Worm (Caenorhabditis elegans) whole organism, midembryonic: ENCODE data around the gene C01G12.13.
A peak's percentile ranks its signal among the peaks of the same experiment; 100 is the strongest.

Experiments used
- T22C8.4 ChIP-seq: fragments of 200-800 bp; sonication (Bioruptor generic); IDR thresholded peaks from 2 replicates; pipeline ENCODE4 v1.3.6; 2022; ENCODE audit warnings: missing genetic modification characterization, missing compliant biosample characterization
- cog-1 ChIP-seq: sonication (generic microtip); optimal IDR thresholded peaks from 2 replicates; lab custom pipeline; 2016; ENCODE audit warnings: missing genetic modification characterization, missing compliant biosample characterization
- flt-1 ChIP-seq: fragments of 200-800 bp; sonication (Bioruptor generic); IDR thresholded peaks from 2 replicates; pipeline ENCODE4 v1.3.6; 2022; ENCODE audit warnings: missing genetic modification characterization, missing compliant biosample characterization
- klf-2 ChIP-seq: fragments of 200-800 bp; sonication (Bioruptor generic); conservative IDR thresholded peaks from 2 replicates; pipeline ENCODE4 v1.3.6; 2022; ENCODE audit warnings: missing genetic modification reagents, missing genetic modification characterization, missing compliant biosample characterization
- med-1 ChIP-seq: sonication (generic microtip); optimal IDR thresholded peaks from 2 replicates; lab custom pipeline; 2017; ENCODE audit warnings: missing genetic modification characterization, mild to moderate bottlenecking, missing compliant biosample characterization, antibody characterized with exemption, missing genetic modification reagents; ENCODE audit not compliant: insufficient read depth
- ref-1 ChIP-seq: fragments of 200-800 bp; sonication (Bioruptor generic); conservative IDR thresholded peaks from 2 replicates; pipeline ENCODE4 v1.3.6; 2022; ENCODE audit warnings: missing genetic modification reagents, missing genetic modification characterization, missing compliant biosample characterization
- tab-1 ChIP-seq: fragments of 200-800 bp; sonication (Bioruptor generic); IDR thresholded peaks from 2 replicates; pipeline ENCODE4 v1.3.6; 2022; ENCODE audit warnings: missing genetic modification characterization, missing compliant biosample characterization
- ztf-23 ChIP-seq: fragments of 200-800 bp; sonication (Bioruptor generic); IDR thresholded peaks from 2 replicates; pipeline ENCODE4 v1.3.6; 2022; ENCODE audit warnings: missing genetic modification reagents, missing genetic modification characterization, missing compliant biosample characterization
- ztf-29 ChIP-seq: fragments of 200-800 bp; sonication (Bioruptor generic); IDR thresholded peaks from 2 replicates; pipeline ENCODE4 v1.3.6; 2022; ENCODE audit warnings: missing genetic modification reagents, missing genetic modification characterization, missing compliant biosample characterization

The C01G12.13 gene

DNA sequence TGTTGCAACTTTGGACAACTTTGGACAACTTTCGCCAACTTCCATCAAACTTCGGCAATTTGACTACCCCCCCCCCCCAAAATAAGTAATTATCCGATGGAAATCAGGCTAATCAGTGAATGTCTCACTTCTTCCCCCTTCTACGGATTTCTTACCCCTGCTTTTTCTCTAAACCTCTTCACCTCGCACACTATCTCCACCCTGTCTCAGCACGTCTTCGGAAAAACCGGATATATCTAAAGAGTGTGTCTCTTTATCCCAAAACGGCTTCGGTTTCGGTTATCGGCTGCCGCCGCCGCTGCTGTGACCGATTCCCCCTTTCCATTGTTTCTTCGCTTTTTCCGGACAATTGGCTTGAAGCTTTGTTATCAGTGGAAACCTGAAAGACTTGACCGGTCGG is 8.7 kb upstream of the C01G12.13 start:
- TF ChIP-seq ztf-23 (GFP tag; lab: Robert Waterston, UW): 0 out of 2 replicates have a peak, but pooled peaks have one; percentile 41
- TF ChIP-seq T22C8.4 (GFP tag; lab: Robert Waterston, UW): no peak

- no peak for TF ChIP-seq flt-1 (GFP tag; lab: Robert Waterston, UW)
- no peak for TF ChIP-seq ztf-29 (GFP tag; lab: Robert Waterston, UW)
Measured at ce11 chrII:14569322-14569721, 7.2 kb upstream of the C01G12.13 start.

DNA sequence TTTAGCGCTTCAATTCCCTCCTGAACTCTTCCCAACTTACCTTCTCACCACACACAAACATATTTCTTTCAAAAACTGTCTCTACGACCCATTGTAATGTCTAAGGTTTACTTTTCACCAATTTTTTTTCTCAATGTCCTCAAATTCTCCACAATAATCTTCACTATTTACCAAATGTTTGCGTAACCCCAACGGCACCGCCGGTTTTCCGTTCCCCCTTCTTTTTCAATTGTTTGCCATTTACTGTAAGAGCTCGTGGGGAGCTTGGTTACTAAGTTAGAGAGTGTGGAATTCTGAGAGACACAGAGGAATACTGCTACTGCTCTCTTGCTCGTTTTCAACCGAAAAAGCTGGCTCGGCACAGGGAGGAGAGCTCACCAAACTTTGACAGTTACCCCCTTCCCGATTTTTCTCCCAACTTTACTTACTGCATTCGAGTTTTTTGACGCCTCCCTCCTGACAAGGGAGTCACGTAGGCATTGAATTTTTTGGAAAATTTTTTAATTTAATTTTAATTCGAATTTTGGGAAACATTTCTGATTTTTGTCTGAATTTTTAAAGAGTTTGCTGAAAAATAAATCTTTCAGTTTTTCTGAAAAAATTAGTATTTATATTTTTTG is 5.9 kb upstream of the C01G12.13 start:
- TF ChIP-seq klf-2 (GFP tag; lab: Robert Waterston, UW) (no peak), tab-1 (GFP tag; lab: Robert Waterston, UW) (no peak), cog-1 (tag; lab: Kevin White, UChicago) (no peak), med-1 (GFP tag; lab: Kevin White, UChicago) (no peak), ref-1 (GFP tag; lab: Robert Waterston, UW) (no peak)

- no peak for TF ChIP-seq flt-1 (GFP tag; lab: Robert Waterston, UW)
- no peak for TF ChIP-seq med-1 (GFP tag; lab: Kevin White, UChicago)
- TF ChIP-seq ref-1 (GFP tag; lab: Robert Waterston, UW): no peak
- no peak for TF ChIP-seq klf-2 (GFP tag; lab: Robert Waterston, UW)
- no peak for TF ChIP-seq ztf-23 (GFP tag; lab: Robert Waterston, UW)
- no peak for TF ChIP-seq ztf-29 (GFP tag; lab: Robert Waterston, UW)
- no peak for TF ChIP-seq cog-1 (tag; lab: Kevin White, UChicago)
- TF ChIP-seq T22C8.4 (GFP tag; lab: Robert Waterston, UW): no peak
- no peak for TF ChIP-seq tab-1 (GFP tag; lab: Robert Waterston, UW)
Measured at ce11 chrII:14573315-14573714, 3.2 kb upstream of the C01G12.13 start, which contains the start of gene madf-5. madf-5 (plus strand) TSS chrII:14573615.

DNA sequence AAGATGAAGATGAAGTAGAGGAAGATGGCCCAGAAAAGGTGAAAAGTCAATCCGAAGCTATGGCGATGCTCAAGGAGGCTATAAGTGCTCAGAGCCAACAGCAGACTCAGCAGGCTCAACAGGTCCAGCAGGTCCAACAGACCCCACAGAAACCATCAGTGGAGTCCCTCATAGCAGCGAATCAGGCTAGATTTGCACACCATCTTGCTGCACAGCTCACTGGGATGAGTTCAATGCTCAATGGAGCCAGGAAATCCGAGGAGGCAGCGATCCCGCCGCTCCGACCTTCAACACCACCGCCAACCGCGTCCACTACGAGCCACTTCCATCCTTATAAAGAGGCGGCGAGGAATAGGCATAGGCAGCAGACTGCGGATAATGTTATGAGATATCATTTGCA is 1.7 kb upstream of the C01G12.13 start:
- no peak for TF ChIP-seq ztf-29 (GFP tag; lab: Robert Waterston, UW)
- no peak for TF ChIP-seq flt-1 (GFP tag; lab: Robert Waterston, UW)
- TF ChIP-seq ref-1 (GFP tag; lab: Robert Waterston, UW): no peak

- TF ChIP-seq cog-1 (tag; lab: Kevin White, UChicago) (no peak), tab-1 (GFP tag; lab: Robert Waterston, UW) (no peak), flt-1 (GFP tag; lab: Robert Waterston, UW) (no peak), ref-1 (GFP tag; lab: Robert Waterston, UW) (no peak), T22C8.4 (GFP tag; lab: Robert Waterston, UW) (no peak), ztf-23 (GFP tag; lab: Robert Waterston, UW) (no peak), med-1 (GFP tag; lab: Kevin White, UChicago) (no peak), klf-2 (GFP tag; lab: Robert Waterston, UW) (no peak), ztf-29 (GFP tag; lab: Robert Waterston, UW) (no peak)
Measured at ce11 chrII:14578013-14578412, 1.5 kb downstream of the C01G12.13 start, which contains the start of gene nspb-7. nspb-7 (plus strand) TSS chrII:14578313.

DNA sequence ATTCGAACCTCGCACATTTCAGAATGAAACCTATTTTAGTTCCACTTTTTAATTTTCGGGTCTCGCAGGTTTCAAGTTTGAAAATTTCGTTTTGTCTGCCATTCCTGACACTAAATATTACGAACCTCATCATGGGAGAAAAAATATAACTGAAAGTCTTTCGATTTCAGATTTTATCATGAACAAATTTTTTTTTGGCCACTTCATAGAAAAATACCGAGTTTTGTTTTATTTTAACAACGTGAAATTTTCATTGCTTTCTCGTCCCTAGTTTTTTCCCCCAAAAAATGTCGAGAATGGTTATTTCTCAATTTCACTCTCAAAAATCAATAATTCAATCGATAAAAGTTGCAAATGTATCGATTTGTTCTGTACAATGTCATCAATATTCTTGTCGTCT is 2.2 kb downstream of the C01G12.13 start, which contains the start of gene C01G12.9:
C01G12.9 (plus strand) TSS at position 301 of the 400 bp plus-strand sequence.
- TF ChIP-seq klf-2 (GFP tag; lab: Robert Waterston, UW) (no peak), tab-1 (GFP tag; lab: Robert Waterston, UW) (no peak), cog-1 (tag; lab: Kevin White, UChicago) (no peak), flt-1 (GFP tag; lab: Robert Waterston, UW) (no peak), ztf-23 (GFP tag; lab: Robert Waterston, UW) (no peak), ztf-29 (GFP tag; lab: Robert Waterston, UW) (no peak), T22C8.4 (GFP tag; lab: Robert Waterston, UW) (no peak), med-1 (GFP tag; lab: Kevin White, UChicago) (no peak), ref-1 (GFP tag; lab: Robert Waterston, UW) (no peak)

DNA sequence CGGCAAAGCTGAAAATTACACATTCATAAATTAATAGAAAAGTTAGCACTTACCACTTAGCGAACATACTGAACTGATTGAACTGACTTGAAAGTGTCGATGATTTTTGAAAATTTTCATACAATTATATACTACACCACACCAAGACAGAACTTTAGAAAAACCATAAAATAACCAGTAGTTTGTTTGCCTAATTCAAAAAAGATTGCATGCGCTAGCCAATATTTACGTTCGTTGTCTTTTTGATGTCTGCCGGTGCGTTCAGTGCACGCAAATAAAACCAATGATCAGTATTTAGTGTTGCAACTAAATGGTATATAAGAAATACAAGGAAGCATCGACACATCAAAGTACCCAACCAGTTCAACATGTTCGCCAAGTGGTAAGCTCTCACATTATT is 4.0 kb downstream of the C01G12.13 start, which contains the start of the genes nspb-8 and nspb-9:
nspb-8 (minus strand) TSS at position 101 of the 400 bp plus-strand sequence.
nspb-9 (plus strand) TSS at position 311 of the 400 bp plus-strand sequence.
- TF ChIP-seq T22C8.4 (GFP tag; lab: Robert Waterston, UW) (no peak), tab-1 (GFP tag; lab: Robert Waterston, UW) (no peak), ztf-23 (GFP tag; lab: Robert Waterston, UW) (no peak), ref-1 (GFP tag; lab: Robert Waterston, UW) (no peak), klf-2 (GFP tag; lab: Robert Waterston, UW) (no peak), ztf-29 (GFP tag; lab: Robert Waterston, UW) (no peak), med-1 (GFP tag; lab: Kevin White, UChicago) (no peak)

DNA sequence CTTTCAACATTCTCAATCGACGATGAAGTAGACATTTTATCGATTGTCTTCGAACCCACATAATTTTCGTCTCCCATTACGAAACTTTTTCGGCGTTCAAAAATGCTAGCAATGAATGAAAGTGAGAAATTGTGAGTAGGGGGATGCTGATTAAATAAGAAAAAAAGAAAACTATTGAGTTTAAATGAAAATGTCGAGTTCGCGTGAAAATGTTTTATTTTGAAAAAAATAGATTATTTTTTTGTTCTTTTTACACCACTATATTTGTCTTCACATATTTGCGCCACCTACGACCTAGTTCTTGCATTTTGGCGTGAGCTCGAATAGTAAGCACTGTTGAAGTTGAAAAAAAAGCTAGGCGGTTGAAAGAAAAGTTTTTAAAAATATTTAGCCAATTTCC is 5.7 kb downstream of the C01G12.13 start, which contains the start of gene C01G12.3:
C01G12.3 (minus strand) TSS at position 101 of the 400 bp plus-strand sequence.
- TF ChIP-seq ztf-29 (GFP tag; lab: Robert Waterston, UW): no peak
- no peak for TF ChIP-seq tab-1 (GFP tag; lab: Robert Waterston, UW)
- no peak for TF ChIP-seq ztf-23 (GFP tag; lab: Robert Waterston, UW)
- no peak for TF ChIP-seq klf-2 (GFP tag; lab: Robert Waterston, UW)
- TF ChIP-seq cog-1 (tag; lab: Kevin White, UChicago): no peak
- no peak for TF ChIP-seq ref-1 (GFP tag; lab: Robert Waterston, UW)
- no peak for TF ChIP-seq med-1 (GFP tag; lab: Kevin White, UChicago)
- TF ChIP-seq T22C8.4 (GFP tag; lab: Robert Waterston, UW): no peak
- no peak for TF ChIP-seq flt-1 (GFP tag; lab: Robert Waterston, UW)
